Worm (Caenorhabditis elegans): ENCODE results near the gene F19B10.4.

ce11 chrII:3701305-3701704 is 41.4 kb downstream of the F19B10.4 start, which contains the start of gene srx-105:
- TF ChIP-seq ztf-1 (GFP tag; conservative IDR thresholded peaks at IDR 0.05) (no peak), mbf-1 (tag; optimal IDR thresholded peaks at IDR 0.05) (no peak), blmp-1 (tag; optimal IDR thresholded peaks at IDR 0.05; ENCODE audit: insufficient read depth) (no peak), elt-1 (tag; optimal IDR thresholded peaks at IDR 0.05) (no peak), nhr-21 (tag; optimal IDR thresholded peaks at IDR 0.05) (no peak), snpc-4 (tag; optimal IDR thresholded peaks at IDR 0.05) (no peak), zag-1 (tag; optimal IDR thresholded peaks at IDR 0.05) (no peak), lin-13 (GFP tag; optimal IDR thresholded peaks at IDR 0.05) (no peak), egl-27 (tag; optimal IDR thresholded peaks at IDR 0.05) (no peak), crh-2 (tag; optimal IDR thresholded peaks at IDR 0.05) (no peak), ZK546.5 (tag; optimal IDR thresholded peaks at IDR 0.05) (no peak), nhr-12 (tag; optimal IDR thresholded peaks at IDR 0.05) (no peak), aly-2 (tag; optimal IDR thresholded peaks at IDR 0.05) (no peak), mdl-1 (tag; optimal IDR thresholded peaks at IDR 0.05) (no peak)

Measured in whole organism, L2 larva.